Fruit fly (Drosophila melanogaster) whole organism, embryonic: ENCODE measurements around the gene faf.

ENCODE experiments used
- Antp ChIP-seq: fragments of 200-800 bp; sonication (Bioruptor generic); optimal IDR thresholded peaks from 3 replicates; lab custom pipeline; 2016; ENCODE audit warnings: missing biosample characterization, missing genetic modification characterization
- Awh ChIP-seq: fragments of 200-800 bp; sonication (Bioruptor generic); IDR thresholded peaks from 2 replicates; pipeline ENCODE4, ENCODE4 v1.3.6; 2022; ENCODE audit warnings: missing biosample characterization, missing genetic modification characterization
- BtbVII ChIP-seq: fragments of 200-800 bp; sonication (Bioruptor generic); optimal IDR thresholded peaks from 3 replicates; lab custom pipeline; 2017; ENCODE audit warnings: missing biosample characterization, mild to moderate bottlenecking, missing genetic modification characterization
- CG10321 ChIP-seq: fragments of 200-800 bp; sonication (Bioruptor generic); IDR thresholded peaks from 2 replicates; pipeline ENCODE4 v1.3.6; 2022; ENCODE audit warnings: missing biosample characterization, missing genetic modification characterization
- CG12299 ChIP-seq: fragments of 200-800 bp; sonication (Bioruptor generic); optimal IDR thresholded peaks from 2 replicates; lab custom pipeline; 2018; ENCODE audit warnings: missing biosample characterization, mild to moderate bottlenecking, missing genetic modification characterization
- CG12391 ChIP-seq: fragments of 200-800 bp; sonication (Bioruptor generic); optimal IDR thresholded peaks from 3 replicates; lab custom pipeline; 2018; ENCODE audit warnings: missing biosample characterization, mild to moderate bottlenecking, missing genetic modification characterization, moderate library complexity
- CG13287 ChIP-seq: fragments of 200-800 bp; sonication (Bioruptor generic); IDR thresholded peaks from 2 replicates; pipeline ENCODE4 v1.3.6; 2022; ENCODE audit warnings: missing biosample characterization, missing genetic modification characterization; ENCODE audit not compliant: partially characterized antibody
- CG13624 ChIP-seq: fragments of 200-800 bp; sonication (Bioruptor generic); optimal IDR thresholded peaks from 2 replicates; lab custom pipeline; 2016; ENCODE audit warnings: missing biosample characterization, missing genetic modification characterization
- CG31441 ChIP-seq: fragments of 200-800 bp; sonication (Bioruptor generic); IDR thresholded peaks from 2 replicates; pipeline ENCODE4 v1.3.6; 2022; ENCODE audit warnings: missing biosample characterization, missing genetic modification characterization
- CG34422 ChIP-seq: fragments of 200-800 bp; sonication (Bioruptor generic); IDR thresholded peaks from 3 replicates; pipeline ENCODE4 v1.3.6; 2022; ENCODE audit warnings: missing biosample characterization, missing genetic modification characterization
- CG6272 ChIP-seq: fragments of 200-800 bp; sonication (Bioruptor generic); IDR thresholded peaks from 2 replicates; pipeline ENCODE4 v1.3.6; 2022; ENCODE audit warnings: missing biosample characterization, missing genetic modification characterization
- CG6683 ChIP-seq: fragments of 200-800 bp; sonication (Bioruptor generic); optimal IDR thresholded peaks from 2 replicates; lab custom pipeline; 2017; ENCODE audit warnings: missing biosample characterization, mild to moderate bottlenecking, missing genetic modification characterization, missing genetic modification reagents
- CG6689 ChIP-seq: fragments of 200-800 bp; sonication (Bioruptor generic); IDR thresholded peaks from 2 replicates; pipeline ENCODE4 v1.3.6; 2022; ENCODE audit warnings: missing biosample characterization, missing genetic modification characterization
- CG7372 ChIP-seq: fragments of 200-800 bp; sonication (Bioruptor generic); IDR thresholded peaks from 2 replicates; pipeline ENCODE4 v1.3.6; 2022; ENCODE audit warnings: missing biosample characterization, missing genetic modification characterization
- CG7556 ChIP-seq: fragments of 200-800 bp; sonication (Bioruptor generic); optimal IDR thresholded peaks from 2 replicates; lab custom pipeline; 2017; ENCODE audit warnings: missing biosample characterization, mild to moderate bottlenecking, missing genetic modification characterization
- Dll ChIP-seq: fragments of 200-800 bp; sonication (Bioruptor generic); IDR thresholded peaks from 4 replicates; pipeline ENCODE4 v1.3.6; 2022; ENCODE audit warnings: missing biosample characterization, missing genetic modification characterization; ENCODE audit not compliant: partially characterized antibody
- Gsc ChIP-seq: fragments of 200-800 bp; sonication (Bioruptor generic); IDR thresholded peaks from 2 replicates; pipeline ENCODE4 v1.3.6; 2022; ENCODE audit warnings: missing biosample characterization, missing genetic modification characterization
- Gug ChIP-seq: fragments of 200-800 bp; sonication (Bioruptor generic); IDR thresholded peaks from 4 replicates; pipeline ENCODE4 v1.3.6; 2022; ENCODE audit warnings: missing biosample characterization, missing genetic modification characterization
- Hand ChIP-seq: fragments of 200-800 bp; sonication (Bioruptor generic); optimal IDR thresholded peaks from 2 replicates; lab custom pipeline; 2017; ENCODE audit warnings: mild to moderate bottlenecking, missing biosample characterization, missing genetic modification reagents, missing genetic modification characterization
- HmgZ ChIP-seq: fragments of 200-800 bp; sonication (Bioruptor generic); optimal IDR thresholded peaks from 2 replicates; lab custom pipeline; 2018; ENCODE audit warnings: missing biosample characterization, mild to moderate bottlenecking, missing genetic modification characterization
- Kr ChIP-seq: fragments of 200-800 bp; sonication (Bioruptor generic); optimal IDR thresholded peaks from 2 replicates; lab custom pipeline; 2017; ENCODE audit warnings: missing biosample characterization, mild to moderate bottlenecking, missing genetic modification characterization
- Lim3 ChIP-seq: fragments of 200-800 bp; sonication (Bioruptor generic); IDR thresholded peaks from 2 replicates; pipeline ENCODE4 v1.3.6; 2022; ENCODE audit warnings: missing biosample characterization, missing genetic modification characterization
- Med ChIP-seq: fragments of 200-800 bp; sonication (Bioruptor generic); peaks from one replicate; lab custom pipeline; 2016; ENCODE audit warnings: missing biosample characterization, missing genetic modification characterization, mild to moderate bottlenecking, inconsistent platforms, moderate library complexity
- Neu2 ChIP-seq: fragments of 200-800 bp; sonication (Bioruptor generic); optimal IDR thresholded peaks from 3 replicates; lab custom pipeline; 2016; ENCODE audit warnings: missing biosample characterization, missing genetic modification characterization, borderline replicate concordance
- Nf-YC ChIP-seq: fragments of 200-800 bp; optimal IDR thresholded peaks from 3 replicates; lab custom pipeline; 2019; ENCODE audit warnings: missing biosample characterization, mild to moderate bottlenecking, missing genetic modification characterization, moderate library complexity
- NfI ChIP-seq: fragments of 200-800 bp; sonication (Bioruptor generic); optimal IDR thresholded peaks from 3 replicates; lab custom pipeline; 2018; ENCODE audit warnings: missing biosample characterization, mild to moderate bottlenecking, missing genetic modification characterization, moderate library complexity
- Oaz ChIP-seq: fragments of 200-800 bp; sonication (Bioruptor generic); IDR thresholded peaks from 2 replicates; pipeline ENCODE4 v1.3.6; 2022; ENCODE audit warnings: missing biosample characterization, missing genetic modification characterization
- Ptx1 ChIP-seq: fragments of 200-800 bp; sonication (Bioruptor generic); IDR thresholded peaks from 2 replicates; pipeline ENCODE4 v1.3.6; 2022; ENCODE audit warnings: missing biosample characterization, missing genetic modification characterization
- Sox102F ChIP-seq: fragments of 200-800 bp; sonication (Bioruptor generic); optimal IDR thresholded peaks from 2 replicates; lab custom pipeline; 2018; ENCODE audit warnings: missing biosample characterization, mild to moderate bottlenecking, missing genetic modification characterization, moderate library complexity
- abd-A ChIP-seq: fragments of 200-800 bp; sonication (Bioruptor generic); optimal IDR thresholded peaks from 3 replicates; lab custom pipeline; 2019; ENCODE audit warnings: missing biosample characterization, mild to moderate bottlenecking, missing genetic modification characterization, moderate library complexity
- aop ChIP-seq: fragments of 200-800 bp; sonication (Bioruptor generic); IDR thresholded peaks from 2 replicates; pipeline ENCODE4 v1.3.6; 2022; ENCODE audit warnings: missing biosample characterization, missing genetic modification characterization
- caup ChIP-seq: fragments of 200-800 bp; sonication (Bioruptor generic); optimal IDR thresholded peaks from 3 replicates; lab custom pipeline; 2017; ENCODE audit warnings: missing biosample characterization, mild to moderate bottlenecking, missing genetic modification characterization, moderate library complexity; ENCODE audit not compliant: severe bottlenecking
- chinmo ChIP-seq: fragments of 200-800 bp; sonication (Bioruptor generic); IDR thresholded peaks from 4 replicates; pipeline ENCODE4 v1.3.6; 2022; ENCODE audit warnings: missing biosample characterization, missing genetic modification characterization; ENCODE audit not compliant: partially characterized antibody
- dati ChIP-seq: fragments of 200-800 bp; sonication (Bioruptor generic); IDR thresholded peaks from 2 replicates; pipeline ENCODE4 v1.3.6; 2022; ENCODE audit warnings: missing biosample characterization, missing genetic modification characterization
- dm ChIP-seq: fragments of 200-800 bp; sonication (Bioruptor generic); optimal IDR thresholded peaks from 3 replicates; lab custom pipeline; 2016; ENCODE audit warnings: missing biosample characterization, missing genetic modification characterization
- dpn ChIP-seq, 2 experiments: fragments of 200-800 bp; sonication (Bioruptor generic); optimal IDR thresholded peaks; 3 replicates each; lab custom pipeline; 2016; ENCODE audit warnings: missing biosample characterization in 2 of 2, missing genetic modification characterization in 2 of 2
- ewg ChIP-seq: fragments of 200-800 bp; sonication (Bioruptor generic); optimal IDR thresholded peaks from 3 replicates; lab custom pipeline; 2017; ENCODE audit warnings: mild to moderate bottlenecking, missing biosample characterization, missing genetic modification reagents, missing genetic modification characterization
- gce ChIP-seq: fragments of 200-800 bp; sonication (Bioruptor generic); IDR thresholded peaks from 3 replicates; pipeline ENCODE4 v1.3.6; 2022; ENCODE audit warnings: missing biosample characterization, missing genetic modification characterization
- grau ChIP-seq: fragments of 200-800 bp; optimal IDR thresholded peaks from 3 replicates; lab custom pipeline; 2019; ENCODE audit warnings: missing biosample characterization, mild to moderate bottlenecking, missing genetic modification characterization, moderate library complexity
- gsb-n ChIP-seq: fragments of 200-800 bp; sonication (Bioruptor generic); optimal IDR thresholded peaks from 3 replicates; lab custom pipeline; 2018; ENCODE audit warnings: missing biosample characterization, mild to moderate bottlenecking, missing genetic modification characterization
- lola ChIP-seq, 3 experiments: fragments of >200 bp in 2 of 3; fragments of 200-800 bp in 1 of 3; sonication (Bioruptor generic) in 1 of 3; optimal IDR thresholded peaks; 2 replicates each; lab custom pipeline; 2017 to 2019; ENCODE audit warnings: missing biosample characterization in 3 of 3, missing genetic modification characterization in 3 of 3, mild to moderate bottlenecking in 1 of 3, moderate library complexity in 1 of 3
- mirr ChIP-seq: fragments of 200-800 bp; sonication (Bioruptor generic); optimal IDR thresholded peaks from 3 replicates; lab custom pipeline; 2018; ENCODE audit warnings: missing biosample characterization, mild to moderate bottlenecking, missing genetic modification characterization
- onecut ChIP-seq: fragments of 200-800 bp; sonication (Bioruptor generic); IDR thresholded peaks from 2 replicates; pipeline ENCODE4 v1.3.6; 2022; ENCODE audit warnings: missing biosample characterization, missing genetic modification characterization
- pho ChIP-seq: fragments of 200-800 bp; sonication (Bioruptor generic); optimal IDR thresholded peaks from 2 replicates; lab custom pipeline; 2016; ENCODE audit warnings: missing biosample characterization, missing genetic modification characterization
- sob ChIP-seq: fragments of 200-800 bp; sonication (Bioruptor generic); IDR thresholded peaks from 2 replicates; pipeline ENCODE4 v1.3.6; 2022; ENCODE audit warnings: missing biosample characterization, missing genetic modification characterization
- ssp ChIP-seq: fragments of 200-800 bp; sonication (Bioruptor generic); IDR thresholded peaks from 2 replicates; pipeline ENCODE4 v1.3.6; 2022; ENCODE audit warnings: missing biosample characterization, missing genetic modification characterization
- unc-4 ChIP-seq: fragments of 200-800 bp; sonication (Bioruptor generic); IDR thresholded peaks from 2 replicates; pipeline ENCODE4 v1.3.6; 2022; ENCODE audit warnings: missing biosample characterization, missing genetic modification characterization; ENCODE audit not compliant: partially characterized antibody
- unpg ChIP-seq: fragments of 200-800 bp; sonication (Bioruptor generic); optimal IDR thresholded peaks from 3 replicates; lab custom pipeline; 2018; ENCODE audit warnings: missing biosample characterization, mild to moderate bottlenecking, missing genetic modification characterization, moderate library complexity
- yki ChIP-seq: fragments of >200 bp; optimal IDR thresholded peaks from 3 replicates; lab custom pipeline; 2018
- zfh1 ChIP-seq: fragments of 200-800 bp; sonication (Bioruptor generic); IDR thresholded peaks from 3 replicates; pipeline ENCODE4 v1.3.6; 2022; ENCODE audit warnings: missing biosample characterization, missing genetic modification characterization

The faf gene

DNA sequence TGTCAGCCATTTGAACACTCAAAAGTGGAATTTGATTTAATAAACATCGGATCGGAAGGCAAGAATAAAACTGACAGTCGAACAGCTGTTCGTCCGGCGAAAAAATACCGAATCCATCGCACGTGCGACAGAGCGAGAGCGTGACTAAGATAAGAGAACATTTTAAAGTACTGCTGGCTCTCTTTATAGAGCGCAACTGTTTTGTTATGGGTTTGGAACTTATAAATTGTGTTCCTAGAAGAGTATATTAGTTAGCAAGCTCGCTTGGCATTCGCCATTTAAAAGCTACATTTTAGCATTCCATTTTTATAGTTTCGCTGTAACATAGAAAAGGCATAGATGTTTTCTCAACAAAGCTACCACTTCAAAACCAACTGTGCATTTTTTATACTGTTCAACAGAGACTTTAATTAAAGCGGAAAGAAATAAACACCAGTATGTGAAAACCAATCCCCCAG lies 33.3 kb downstream of the faf start, which contains the start of gene Rift (continued):
- TF ChIP-seq ewg (GFP tag; lab: Kevin White, UChicago) (peak; percentile 13), Med (GFP tag; lab: Kevin White, UChicago) (peak; percentile 70), mirr (GFP tag; lab: Kevin White, UChicago) (peak; percentile 26), CG10321 (GFP tag; lab: Robert Waterston, UW) (no peak), dm (GFP tag; lab: Kevin White, UChicago) (peak; percentile 28), sob (GFP tag; lab: Robert Waterston, UW) (0 out of 2 replicates have a peak, but pooled peaks have one; percentile 43), Antp (GFP tag; lab: Kevin White, UChicago) (peak; percentile 31), CG34422 (peak; percentile 55; the same call in 1 of the 3 replicates), dpn (GFP tag; optimal IDR thresholded peaks at IDR 0.05; lab: Kevin White, UChicago) (peak in 1 of 2 experiments; percentile 13), Lim3 (GFP tag; lab: Robert Waterston, UW) (no peak), CG7556 (GFP tag; lab: Kevin White, UChicago) (peak; percentile 37), Kr (no peak), yki (lab: Kevin White, UChicago) (no peak), caup (GFP tag; lab: Kevin White, UChicago) (peak; percentile 42), NfI (GFP tag; lab: Kevin White, UChicago) (peak; percentile 63), dati (GFP tag; lab: Robert Waterston, UW) (no peak), Oaz (0 out of 2 replicates have a peak, but pooled peaks have one; percentile 20), CG31441 (GFP tag; lab: Robert Waterston, UW) (no peak), CG6689 (peak; percentile 40; the same call in 1 of the 2 replicates), HmgZ (peak; percentile 19), Gsc (no peak), BtbVII (no peak), CG7372 (GFP tag; lab: Robert Waterston, UW) (no peak), CG13624 (GFP tag; lab: Kevin White, UChicago) (no peak), CG12391 (tag; lab: Kevin White, UChicago) (peak; percentile 55), gsb-n (tag; lab: Kevin White, UChicago) (peak; percentile 1), gce (GFP tag; lab: Robert Waterston, UW) (no peak; the same call in 2 of the 3 replicates), unc-4 (GFP tag; lab: Robert Waterston, UW) (peak; percentile 49; the same call in 1 of the 2 replicates), pho (GFP tag; lab: Kevin White, UChicago) (peak; percentile 7), CG6683 (GFP tag; lab: Kevin White, UChicago) (no peak), CG13287 (GFP tag; lab: Robert Waterston, UW) (peak; percentile 50; the same call in 1 of the 2 replicates), Gug (peak; percentile 30; the same call in 1 of the 4 replicates), Sox102F (GFP tag; lab: Kevin White, UChicago) (peak; percentile 36), Awh (no peak), CG12299 (tag; lab: Kevin White, UChicago) (peak; percentile 40), chinmo (GFP tag; lab: Robert Waterston, UW) (peak; percentile 60; the same call in 1 of the 4 replicates), CG6272 (GFP tag; lab: Robert Waterston, UW) (no peak), aop (no peak), Hand (GFP tag; lab: Kevin White, UChicago) (no peak), grau (tag; lab: Kevin White, UChicago) (peak; percentile 50), unpg (GFP tag; lab: Kevin White, UChicago) (peak; percentile 32), Dll (GFP tag; lab: Robert Waterston, UW) (peak; percentile 59; the same call in 3 of the 4 replicates), onecut (GFP tag; lab: Robert Waterston, UW) (peak; percentile 6; the same call in 1 of the 2 replicates), ssp (GFP tag; lab: Robert Waterston, UW) (no peak), Neu2 (GFP tag; lab: Kevin White, UChicago) (no peak), Nf-YC (peak; percentile 26), Ptx1 (peak; percentile 55), lola (GFP tag; optimal IDR thresholded peaks at IDR 0.05; lab: Kevin White, UChicago) (no peak), zfh1 (GFP tag; lab: Robert Waterston, UW) (peak; percentile 54; the same call in 1 of the 3 replicates), abd-A (tag; lab: Kevin White, UChicago) (no peak)
